Worm (Caenorhabditis elegans) whole organism, L2 larva: ENCODE measurements around the gene rap-1.

Source experiments
- aly-2 ChIP-seq: fragments of 150-350 bp; optimal IDR thresholded peaks from 2 replicates; lab custom pipeline; 2014; ENCODE audit warnings: missing biosample characterization, missing genetic modification characterization
- elt-3 ChIP-seq: sonication (generic microtip); optimal IDR thresholded peaks from 2 replicates; lab custom pipeline; 2017; ENCODE audit warnings: missing biosample characterization, missing genetic modification characterization
- nhr-21 ChIP-seq: fragments of 150-350 bp; optimal IDR thresholded peaks from 2 replicates; lab custom pipeline; 2014; ENCODE audit warnings: missing biosample characterization, missing genetic modification characterization
- nhr-237 ChIP-seq: fragments of 150-350 bp; optimal IDR thresholded peaks from 2 replicates; lab custom pipeline; 2014; ENCODE audit warnings: missing biosample characterization, missing genetic modification characterization
- snpc-4 ChIP-seq: fragments of 150-350 bp; optimal IDR thresholded peaks from 2 replicates; lab custom pipeline; 2014; ENCODE audit warnings: missing biosample characterization, missing genetic modification characterization
- zag-1 ChIP-seq: fragments of 150-350 bp; optimal IDR thresholded peaks from 2 replicates; lab custom pipeline; 2014; ENCODE audit warnings: missing biosample characterization, missing genetic modification characterization
- ztf-11 ChIP-seq: sonication (generic microtip); optimal IDR thresholded peaks from 2 replicates; lab custom pipeline; 2017; ENCODE audit warnings: missing biosample characterization, missing genetic modification characterization

DNA sequence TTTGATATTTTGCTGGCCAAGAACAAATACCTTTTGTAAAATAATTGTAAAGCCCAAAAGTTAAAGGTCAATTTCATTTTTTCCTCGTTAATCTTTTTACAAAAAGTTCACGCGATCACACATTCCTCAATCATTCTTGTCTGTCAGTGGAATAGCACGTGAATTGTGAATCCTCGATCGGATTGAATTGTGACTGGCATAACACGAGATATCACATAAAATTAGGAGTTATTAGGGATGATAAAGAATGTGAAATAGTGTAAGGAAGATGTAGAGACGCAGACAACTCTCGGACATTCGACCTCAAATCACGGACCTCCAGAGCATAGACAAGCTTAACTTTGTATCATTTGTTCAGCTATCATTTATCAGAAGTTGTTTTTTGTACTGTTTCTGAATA is 12.5 kb downstream of the rap-1 start, which contains the start of gene C27B7.6:
- TF ChIP-seq zag-1 (tag; lab: Kevin White, UChicago) (no peak), elt-3 (no peak), nhr-21 (tag; lab: Kevin White, UChicago) (no peak), aly-2 (tag; lab: Kevin White, UChicago) (no peak), snpc-4 (tag; lab: Kevin White, UChicago) (no peak), ztf-11 (no peak), nhr-237 (no peak)
